Worm (Caenorhabditis elegans) whole organism, mixed stage, embryonic: ENCODE results near the gene irld-52.

Experiments
- M03D4.4 ChIP-seq: sonication (generic microtip); optimal IDR thresholded peaks from 2 replicates; lab custom pipeline; 2017; ENCODE audit warnings: mild to moderate bottlenecking, missing genetic modification characterization, missing compliant biosample characterization
- bed-3 ChIP-seq: fragments of 200-800 bp; sonication (Bioruptor generic); optimal IDR thresholded peaks from 3 replicates; lab custom pipeline; 2018; ENCODE audit warnings: mild to moderate bottlenecking, missing genetic modification characterization, moderate library complexity, missing compliant biosample characterization
- blmp-1 ChIP-seq: fragments of 150-350 bp; optimal IDR thresholded peaks from 2 replicates; lab custom pipeline; 2014; ENCODE audit warnings: missing biosample characterization, missing genetic modification characterization
- ceh-39 ChIP-seq: fragments of 150-350 bp; optimal IDR thresholded peaks from 2 replicates; lab custom pipeline; 2014; ENCODE audit warnings: missing biosample characterization, missing genetic modification characterization
- ceh-43 ChIP-seq: fragments of 200-800 bp; sonication (Bioruptor generic); optimal IDR thresholded peaks from 2 replicates; lab custom pipeline; 2018; ENCODE audit warnings: mild to moderate bottlenecking, missing genetic modification characterization, moderate library complexity, missing compliant biosample characterization
- ces-1 ChIP-seq: fragments of 150-350 bp; optimal IDR thresholded peaks from 2 replicates; lab custom pipeline; 2014; ENCODE audit warnings: missing biosample characterization, missing genetic modification reagents, missing genetic modification characterization
- cnd-1 ChIP-seq: fragments of 200-800 bp; sonication (Bioruptor generic); optimal IDR thresholded peaks from 2 replicates; lab custom pipeline; 2018; ENCODE audit warnings: mild to moderate bottlenecking, missing genetic modification characterization, missing compliant biosample characterization
- drap-1 ChIP-seq: fragments of 200-800 bp; sonication (Bioruptor generic); optimal IDR thresholded peaks from 3 replicates; lab custom pipeline; 2018; ENCODE audit warnings: mild to moderate bottlenecking, missing genetic modification characterization, missing compliant biosample characterization
- elt-1 ChIP-seq: sonication (generic microtip); optimal IDR thresholded peaks from 2 replicates; lab custom pipeline; 2017; ENCODE audit warnings: missing genetic modification characterization, mild to moderate bottlenecking, missing compliant biosample characterization, antibody characterized with exemption, moderate library complexity, borderline replicate concordance; ENCODE audit not compliant: insufficient read depth
- elt-3 ChIP-seq: fragments of 150-350 bp; optimal IDR thresholded peaks from 2 replicates; lab custom pipeline; 2014; ENCODE audit warnings: missing biosample characterization, missing genetic modification characterization
- flh-1 ChIP-seq: fragments of 200-800 bp; sonication (Bioruptor generic); optimal IDR thresholded peaks from 2 replicates; lab custom pipeline; 2018; ENCODE audit warnings: mild to moderate bottlenecking, missing genetic modification characterization, moderate library complexity, missing compliant biosample characterization
- ham-2 ChIP-seq: fragments of 200-800 bp; sonication (Bioruptor generic); optimal IDR thresholded peaks from 2 replicates; lab custom pipeline; 2018; ENCODE audit warnings: mild to moderate bottlenecking, missing genetic modification characterization, missing compliant biosample characterization
- hlh-1 ChIP-seq: fragments of 150-350 bp; optimal IDR thresholded peaks from 2 replicates; lab custom pipeline; 2014; ENCODE audit warnings: missing biosample characterization, missing genetic modification reagents, missing genetic modification characterization
- lin-13 ChIP-seq: fragments of 150-350 bp; optimal IDR thresholded peaks from 2 replicates; lab custom pipeline; 2014; ENCODE audit warnings: missing biosample characterization, missing genetic modification characterization
- lin-32 ChIP-seq: fragments of 200-800 bp; sonication (Bioruptor generic); optimal IDR thresholded peaks from 2 replicates; lab custom pipeline; 2018; ENCODE audit warnings: mild to moderate bottlenecking, missing genetic modification characterization, missing compliant biosample characterization
- lsy-2 ChIP-seq: fragments of 150-350 bp; optimal IDR thresholded peaks from 2 replicates; lab custom pipeline; 2014; ENCODE audit warnings: missing biosample characterization, missing genetic modification characterization
- mep-1 ChIP-seq: fragments of 150-350 bp; optimal IDR thresholded peaks from 2 replicates; lab custom pipeline; 2017; ENCODE audit warnings: missing biosample characterization, missing genetic modification reagents, missing genetic modification characterization, inconsistent platforms
- mls-2 ChIP-seq: sonication (generic microtip); optimal IDR thresholded peaks from 2 replicates; lab custom pipeline; 2016; ENCODE audit warnings: mild to moderate bottlenecking, missing genetic modification characterization, moderate library complexity, missing compliant biosample characterization
- nhr-12 ChIP-seq: fragments of 150-350 bp; optimal IDR thresholded peaks from 2 replicates; lab custom pipeline; 2014; ENCODE audit warnings: missing biosample characterization, missing genetic modification characterization
- nhr-2 ChIP-seq: fragments of 150-350 bp; optimal IDR thresholded peaks from 2 replicates; lab custom pipeline; 2014; ENCODE audit warnings: missing biosample characterization, missing genetic modification characterization
- nhr-237 ChIP-seq: fragments of 150-350 bp; optimal IDR thresholded peaks from 2 replicates; lab custom pipeline; 2014; ENCODE audit warnings: missing biosample characterization, missing genetic modification characterization
- nhr-76 ChIP-seq: sonication (generic microtip); optimal IDR thresholded peaks from 2 replicates; lab custom pipeline; 2017; ENCODE audit warnings: missing biosample characterization, missing genetic modification characterization
- pha-4 ChIP-seq: fragments of 150-350 bp; optimal IDR thresholded peaks from 2 replicates; lab custom pipeline; 2018; ENCODE audit warnings: missing biosample characterization, missing genetic modification reagents, missing genetic modification characterization
- sem-2 ChIP-seq: fragments of 200-800 bp; sonication (Bioruptor generic); optimal IDR thresholded peaks from 2 replicates; lab custom pipeline; 2018; ENCODE audit warnings: mild to moderate bottlenecking, missing genetic modification characterization, missing compliant biosample characterization
- snpc-4 ChIP-seq: fragments of 150-350 bp; optimal IDR thresholded peaks from 2 replicates; lab custom pipeline; 2014; ENCODE audit warnings: missing biosample characterization, missing genetic modification characterization
- sptf-1 ChIP-seq: sonication (generic microtip); optimal IDR thresholded peaks from 2 replicates; lab custom pipeline; 2017; ENCODE audit warnings: mild to moderate bottlenecking, missing genetic modification characterization, moderate library complexity, missing compliant biosample characterization
- tbx-8 ChIP-seq: fragments of 200-800 bp; sonication (Bioruptor generic); optimal IDR thresholded peaks from 2 replicates; lab custom pipeline; 2018; ENCODE audit warnings: mild to moderate bottlenecking, missing genetic modification characterization, moderate library complexity, missing compliant biosample characterization
- unc-120 ChIP-seq: sonication (generic microtip); optimal IDR thresholded peaks from 2 replicates; lab custom pipeline; 2017; ENCODE audit warnings: missing genetic modification characterization, missing compliant biosample characterization; ENCODE audit not compliant: poor library complexity, severe bottlenecking
- unc-39 ChIP-seq: fragments of 150-350 bp; optimal IDR thresholded peaks from 2 replicates; lab custom pipeline; 2014; ENCODE audit warnings: missing biosample characterization, missing genetic modification characterization
- unc-62 ChIP-seq: fragments of 150-350 bp; optimal IDR thresholded peaks from 2 replicates; lab custom pipeline; 2014; ENCODE audit warnings: missing biosample characterization, missing genetic modification reagents, missing genetic modification characterization
- ztf-11 ChIP-seq: fragments of 150-350 bp; optimal IDR thresholded peaks from 2 replicates; lab custom pipeline; 2014; ENCODE audit warnings: missing biosample characterization, missing genetic modification characterization

The irld-52 gene

ce11 chrV:15779128-15779729, at the start of gene irld-52, which contains the start of gene nhr-285:
irld-52 (plus strand) TSS chrV:15779679.
nhr-285 (minus strand) TSS chrV:15779228.
- TF ChIP-seq blmp-1 (tag; lab: Kevin White, UChicago) (no peak), ceh-43 (GFP tag; lab: Kevin White, UChicago) (no peak)

ce11 chrV:15730459-15730858, 49.0 kb upstream of the irld-52 start, which contains the start of gene Y6E2A.10:
Y6E2A.10 (minus strand) TSS chrV:15730559.
- TF ChIP-seq nhr-237 (no peak), ceh-39 (tag; lab: Kevin White, UChicago) (no peak), unc-120 (no peak), nhr-76 (no peak), ham-2 (no peak), unc-62 (no peak), unc-39 (tag; lab: Kevin White, UChicago) (no peak), mls-2 (tag; lab: Kevin White, UChicago) (no peak), nhr-12 (tag; lab: Kevin White, UChicago) (no peak), snpc-4 (tag; lab: Kevin White, UChicago) (no peak), blmp-1 (tag; lab: Kevin White, UChicago) (no peak), ztf-11 (tag; lab: Kevin White, UChicago) (no peak)

ce11 chrV:15732209-15732608, 47.3 kb upstream of the irld-52 start, which contains the start of gene str-38:
str-38 (minus strand) TSS chrV:15732309.
- TF ChIP-seq pha-4 (tag; lab: Kevin White, UChicago) = no peak
- TF ChIP-seq ceh-39 (tag; lab: Kevin White, UChicago) = no peak
- TF ChIP-seq drap-1 = no peak
- no peak for TF ChIP-seq cnd-1 (tag; lab: Kevin White, UChicago)
- no peak for TF ChIP-seq bed-3 (GFP tag; lab: Kevin White, UChicago)
- TF ChIP-seq nhr-2 = no peak
- TF ChIP-seq unc-62 = no peak
- TF ChIP-seq elt-1 (tag; lab: Kevin White, UChicago) = no peak
- TF ChIP-seq lin-13 = no peak
- no peak for TF ChIP-seq sem-2 (GFP tag; lab: Kevin White, UChicago)
- TF ChIP-seq nhr-12 (tag; lab: Kevin White, UChicago) = no peak
- TF ChIP-seq unc-39 (tag; lab: Kevin White, UChicago) = no peak
- no peak for TF ChIP-seq elt-3 (tag; lab: Kevin White, UChicago)
- no peak for TF ChIP-seq hlh-1
- TF ChIP-seq, all 35 proteins: peak for 0

- TF ChIP-seq tbx-8 (no peak), pha-4 (tag; lab: Kevin White, UChicago) (no peak), blmp-1 (tag; lab: Kevin White, UChicago) (no peak), nhr-76 (no peak), lin-32 (GFP tag; lab: Kevin White, UChicago) (no peak), sptf-1 (tag; lab: Kevin White, UChicago) (no peak), bed-3 (GFP tag; lab: Kevin White, UChicago) (no peak), flh-1 (no peak), snpc-4 (tag; lab: Kevin White, UChicago) (no peak), nhr-12 (tag; lab: Kevin White, UChicago) (no peak), ham-2 (no peak), cnd-1 (tag; lab: Kevin White, UChicago) (no peak), ztf-11 (tag; lab: Kevin White, UChicago) (no peak), M03D4.4 (tag; lab: Kevin White, UChicago) (no peak), nhr-237 (no peak), elt-1 (tag; lab: Kevin White, UChicago) (no peak), ceh-39 (tag; lab: Kevin White, UChicago) (no peak), nhr-2 (no peak)
These were observed 46.5 kb upstream of the irld-52 start for ce11 chrV:15733020-15733419.

ce11 chrV:15733568-15733967, 45.9 kb upstream of the irld-52 start, which contains the start of gene T23D5.3:
T23D5.3 (minus strand) TSS chrV:15733668.
- TF ChIP-seq ces-1 (no peak), unc-62 (no peak), flh-1 (no peak), mep-1 (tag; lab: Kevin White, UChicago) (no peak), drap-1 (no peak), sptf-1 (tag; lab: Kevin White, UChicago) (no peak), pha-4 (tag; lab: Kevin White, UChicago) (no peak), tbx-8 (no peak), unc-39 (tag; lab: Kevin White, UChicago) (no peak), ztf-11 (tag; lab: Kevin White, UChicago) (no peak), lin-32 (GFP tag; lab: Kevin White, UChicago) (no peak), blmp-1 (tag; lab: Kevin White, UChicago) (no peak), lsy-2 (tag; lab: Kevin White, UChicago) (no peak)
